Fruit fly (Drosophila melanogaster) whole organism, embryonic: Measurements from ENCODE around the gene CG33060.

ENCODE experiments used
- Ada2b ChIP-seq: fragments of 200-800 bp; sonication (Bioruptor generic); IDR thresholded peaks from 2 replicates; pipeline ENCODE4 v1.3.6; 2022; ENCODE audit warnings: missing biosample characterization, missing genetic modification characterization
- Aef1 ChIP-seq: fragments of 200-800 bp; sonication (Bioruptor generic); IDR thresholded peaks from 3 replicates; pipeline ENCODE4 v1.3.6; 2022; ENCODE audit warnings: missing biosample characterization, missing genetic modification characterization
- Atf6 ChIP-seq: fragments of 200-800 bp; sonication (Bioruptor generic); IDR thresholded peaks from 2 replicates; pipeline ENCODE4 v1.3.6; 2022; ENCODE audit warnings: missing biosample characterization, missing genetic modification characterization
- B-H1 ChIP-seq: fragments of 200-800 bp; sonication (Bioruptor generic); IDR thresholded peaks from 3 replicates; pipeline ENCODE4 v1.3.6; 2022; ENCODE audit warnings: missing biosample characterization, missing genetic modification characterization
- CG1024 ChIP-seq: fragments of 200-800 bp; sonication (Bioruptor generic); IDR thresholded peaks from 2 replicates; pipeline ENCODE4 v1.3.6; 2022; ENCODE audit warnings: missing biosample characterization, missing genetic modification characterization
- CG11085 ChIP-seq: fragments of 200-800 bp; sonication (Bioruptor generic); IDR thresholded peaks from 2 replicates; pipeline ENCODE4 v1.3.6; 2022; ENCODE audit warnings: missing biosample characterization, missing genetic modification characterization
- CG11695 ChIP-seq: fragments of 200-800 bp; sonication (Bioruptor generic); IDR thresholded peaks from 3 replicates; pipeline ENCODE4 v1.3.6; 2022; ENCODE audit warnings: missing biosample characterization, missing genetic modification characterization
- CG12155 ChIP-seq: fragments of 200-800 bp; sonication (Bioruptor generic); optimal IDR thresholded peaks from 3 replicates; lab custom pipeline; 2016; ENCODE audit warnings: missing biosample characterization, missing genetic modification characterization
- CG12659 ChIP-seq: fragments of 200-800 bp; sonication (Bioruptor generic); optimal IDR thresholded peaks from 3 replicates; lab custom pipeline; 2017; ENCODE audit warnings: mild to moderate bottlenecking, missing biosample characterization, missing genetic modification reagents, missing genetic modification characterization
- CG13296 ChIP-seq: fragments of 200-800 bp; sonication (Bioruptor generic); optimal IDR thresholded peaks from 3 replicates; lab custom pipeline; 2018; ENCODE audit warnings: missing biosample characterization, mild to moderate bottlenecking, missing genetic modification characterization
- CG14965 ChIP-seq: fragments of 200-800 bp; sonication (Bioruptor generic); optimal IDR thresholded peaks from 2 replicates; lab custom pipeline; 2016; ENCODE audit warnings: missing biosample characterization, missing genetic modification characterization, borderline replicate concordance
- CG17328 ChIP-seq: fragments of 200-800 bp; sonication (Bioruptor generic); IDR thresholded peaks from 2 replicates; pipeline ENCODE4 v1.3.6; 2022; ENCODE audit warnings: missing biosample characterization, missing genetic modification characterization
- CG30403 ChIP-seq: fragments of 200-800 bp; sonication (Bioruptor generic); optimal IDR thresholded peaks from 3 replicates; lab custom pipeline; 2016; ENCODE audit warnings: missing biosample characterization, missing genetic modification characterization
- CG3065 ChIP-seq: fragments of 200-800 bp; sonication (Bioruptor generic); optimal IDR thresholded peaks from 2 replicates; lab custom pipeline; 2016; ENCODE audit warnings: missing biosample characterization, missing genetic modification characterization
- CG32767 ChIP-seq: fragments of 200-800 bp; sonication (Bioruptor generic); IDR thresholded peaks from 2 replicates; pipeline ENCODE4 v1.3.6; 2022; ENCODE audit warnings: missing biosample characterization, missing genetic modification characterization
- CG32772 ChIP-seq: fragments of 200-800 bp; sonication (Bioruptor generic); IDR thresholded peaks from 2 replicates; pipeline ENCODE4 v1.3.6; 2022; ENCODE audit warnings: missing biosample characterization, missing genetic modification characterization
- CG9437 ChIP-seq: fragments of 200-800 bp; sonication (Bioruptor generic); optimal IDR thresholded peaks from 2 replicates; lab custom pipeline; 2018; ENCODE audit warnings: missing biosample characterization, mild to moderate bottlenecking, missing genetic modification characterization
- Camta ChIP-seq: fragments of 200-800 bp; sonication (Bioruptor generic); optimal IDR thresholded peaks from 2 replicates; lab custom pipeline; 2016; ENCODE audit warnings: missing biosample characterization, missing genetic modification characterization
- E2f1 ChIP-seq: fragments of 200-800 bp; sonication (Bioruptor generic); IDR thresholded peaks from 2 replicates; pipeline ENCODE4 v1.3.6; 2022; ENCODE audit warnings: missing biosample characterization, missing genetic modification characterization
- ERR ChIP-seq: fragments of 200-800 bp; sonication (Bioruptor generic); optimal IDR thresholded peaks from 2 replicates; lab custom pipeline; 2016; ENCODE audit warnings: missing biosample characterization, missing genetic modification characterization
- Hr3 ChIP-seq: fragments of 200-800 bp; sonication (Bioruptor generic); optimal IDR thresholded peaks from 3 replicates; lab custom pipeline; 2016; ENCODE audit warnings: missing biosample characterization, missing genetic modification characterization
- Ptx1 ChIP-seq: fragments of 200-800 bp; sonication (Bioruptor generic); IDR thresholded peaks from 2 replicates; pipeline ENCODE4 v1.3.6; 2022; ENCODE audit warnings: missing biosample characterization, missing genetic modification characterization
- Rfx ChIP-seq: fragments of 200-800 bp; sonication (Bioruptor generic); IDR thresholded peaks from 2 replicates; pipeline ENCODE4 v1.3.6; 2022; ENCODE audit warnings: missing biosample characterization, missing genetic modification characterization
- Spps ChIP-seq: fragments of 200-800 bp; sonication (Bioruptor generic); optimal IDR thresholded peaks from 2 replicates; lab custom pipeline; 2018; ENCODE audit warnings: missing biosample characterization, mild to moderate bottlenecking, missing genetic modification characterization
- Sry-β ChIP-seq: fragments of 200-800 bp; sonication (Bioruptor generic); optimal IDR thresholded peaks from 2 replicates; lab custom pipeline; 2018; ENCODE audit warnings: missing biosample characterization, mild to moderate bottlenecking, missing genetic modification characterization, moderate library complexity
- Trl ChIP-seq, 3 experiments: fragments of >200 bp in 2 of 3; fragments of 200-800 bp in 1 of 3; sonication (Bioruptor generic) in 1 of 3; optimal IDR thresholded peaks; 2 replicates in 1 of 3; 3 replicates in 2 of 3; lab custom pipeline; 2016 to 2017; ENCODE audit warnings: missing biosample characterization in 1 of 3, missing genetic modification characterization in 1 of 3
- Xbp1 ChIP-seq: fragments of 200-800 bp; sonication (Bioruptor generic); optimal IDR thresholded peaks from 3 replicates; lab custom pipeline; 2016; ENCODE audit warnings: missing biosample characterization, mild to moderate bottlenecking, missing genetic modification characterization
- YL-1 ChIP-seq: fragments of 200-800 bp; sonication (Bioruptor generic); optimal IDR thresholded peaks from 3 replicates; lab custom pipeline; 2017; ENCODE audit warnings: missing biosample characterization, mild to moderate bottlenecking, missing genetic modification characterization
- ap ChIP-seq: fragments of 200-800 bp; sonication (Bioruptor generic); IDR thresholded peaks from 2 replicates; pipeline ENCODE4 v1.3.6; 2022; ENCODE audit warnings: missing biosample characterization, missing genetic modification characterization
- ase ChIP-seq: fragments of 200-800 bp; sonication (Bioruptor generic); IDR thresholded peaks from 3 replicates; pipeline ENCODE4 v1.3.6; 2022; ENCODE audit warnings: missing biosample characterization, missing genetic modification characterization
- bcd ChIP-seq: fragments of 200-800 bp; sonication (Bioruptor generic); optimal IDR thresholded peaks from 2 replicates; lab custom pipeline; 2017; ENCODE audit warnings: missing biosample characterization, mild to moderate bottlenecking, missing genetic modification characterization
- dmrt99B ChIP-seq: fragments of 200-800 bp; sonication (Bioruptor generic); optimal IDR thresholded peaks from 2 replicates; lab custom pipeline; 2018; ENCODE audit warnings: missing biosample characterization, mild to moderate bottlenecking, missing genetic modification characterization, moderate library complexity
- esg ChIP-seq: fragments of 200-800 bp; sonication (Bioruptor generic); conservative IDR thresholded peaks from 2 replicates; pipeline ENCODE4 v1.3.6; 2022; ENCODE audit warnings: missing biosample characterization, missing genetic modification characterization
- gem ChIP-seq: fragments of 200-800 bp; sonication (Bioruptor generic); optimal IDR thresholded peaks from 2 replicates; lab custom pipeline; 2019; ENCODE audit warnings: missing biosample characterization, mild to moderate bottlenecking, missing genetic modification characterization, moderate library complexity
- ind ChIP-seq: fragments of 200-800 bp; sonication (Bioruptor generic); optimal IDR thresholded peaks from 3 replicates; lab custom pipeline; 2016; ENCODE audit warnings: missing biosample characterization, missing genetic modification characterization
- ken ChIP-seq: fragments of 200-800 bp; sonication (Bioruptor generic); IDR thresholded peaks from 3 replicates; pipeline ENCODE4 v1.3.6; 2022; ENCODE audit warnings: missing biosample characterization, missing genetic modification characterization
- lov ChIP-seq, 2 experiments: fragments of 200-800 bp in 1 of 2; fragments of >200 bp in 1 of 2; sonication (Bioruptor generic) in 1 of 2; IDR thresholded peaks in 1 of 2; optimal IDR thresholded peaks in 1 of 2; 2 replicates in 1 of 2; 3 replicates in 1 of 2; pipeline versions ENCODE4 v1.3.6 to Lab custom; 2017 to 2022; ENCODE audit warnings: missing biosample characterization in 1 of 2, missing genetic modification characterization in 1 of 2
- pan ChIP-seq, 4 experiments: fragments of >200 bp in 3 of 4; fragments of 200-800 bp in 1 of 4; sonication (Bioruptor generic) in 1 of 4; optimal IDR thresholded peaks in 3 of 4; IDR thresholded peaks in 1 of 4; 2 replicates each; pipeline versions ENCODE4 v1.3.6 to Lab custom; 2017 to 2022; ENCODE audit warnings: missing biosample characterization in 2 of 4, missing genetic modification characterization in 2 of 4, mixed read lengths in 1 of 4
- pb ChIP-seq: fragments of 200-800 bp; sonication (Bioruptor generic); optimal IDR thresholded peaks from 3 replicates; lab custom pipeline; 2016; ENCODE audit warnings: missing biosample characterization, missing genetic modification characterization
- prd ChIP-seq, 3 experiments: fragments of >200 bp in 2 of 3; fragments of 200-800 bp in 1 of 3; sonication (Bioruptor generic) in 1 of 3; optimal IDR thresholded peaks in 2 of 3; IDR thresholded peaks in 1 of 3; 2 replicates in 2 of 3; 3 replicates in 1 of 3; pipeline versions ENCODE4 v1.3.6 to Lab custom; 2017 to 2022; ENCODE audit warnings: missing biosample characterization in 1 of 3, missing genetic modification characterization in 1 of 3
- ro ChIP-seq: fragments of 200-800 bp; sonication (Bioruptor generic); IDR thresholded peaks from 2 replicates; pipeline ENCODE4 v1.3.6; 2022; ENCODE audit warnings: missing biosample characterization, missing genetic modification characterization
- row ChIP-seq: fragments of 200-800 bp; sonication (Bioruptor generic); IDR thresholded peaks from 3 replicates; pipeline ENCODE4 v1.3.6; 2022; ENCODE audit warnings: missing biosample characterization, missing genetic modification characterization
- sim ChIP-seq: fragments of 200-800 bp; sonication (Bioruptor generic); IDR thresholded peaks from 2 replicates; pipeline ENCODE4 v1.3.6; 2022; ENCODE audit warnings: missing biosample characterization, missing genetic modification characterization
- sisA ChIP-seq: fragments of 200-800 bp; sonication (Bioruptor generic); IDR thresholded peaks from 2 replicates; pipeline ENCODE4 v1.3.6; 2022; ENCODE audit warnings: missing biosample characterization, missing genetic modification characterization
- so ChIP-seq: fragments of 200-800 bp; sonication (Bioruptor generic); IDR thresholded peaks from 3 replicates; pipeline ENCODE4 v1.3.6; 2022; ENCODE audit warnings: missing biosample characterization, missing genetic modification characterization
- tio ChIP-seq: fragments of 200-800 bp; sonication (Bioruptor generic); optimal IDR thresholded peaks from 2 replicates; lab custom pipeline; 2017; ENCODE audit warnings: missing biosample characterization, missing genetic modification characterization, inconsistent platforms
- ttk ChIP-seq: fragments of 200-800 bp; sonication (Bioruptor generic); IDR thresholded peaks from 2 replicates; pipeline ENCODE4 v2.1.2; 2022; ENCODE audit warnings: missing biosample characterization, missing genetic modification characterization
- unpg ChIP-seq: fragments of 200-800 bp; sonication (Bioruptor generic); optimal IDR thresholded peaks from 3 replicates; lab custom pipeline; 2018; ENCODE audit warnings: missing biosample characterization, mild to moderate bottlenecking, missing genetic modification characterization, moderate library complexity

The CG33060 gene

dm6 chr3L:16289067-16289466 lies 41.8 kb upstream of the CG33060 start (continued):
- TF ChIP-seq Rfx (GFP tag; lab: Robert Waterston, UW) (peak; percentile 38; the same call in 1 of the 2 replicates), gem (tag; lab: Kevin White, UChicago) (peak; percentile 65), CG11085 (GFP tag; lab: Robert Waterston, UW) (no peak), dmrt99B (peak; percentile 43), Sry-β (GFP tag; lab: Kevin White, UChicago) (no peak), row (peak; percentile 34; the same call in 1 of the 3 replicates), unpg (GFP tag; lab: Kevin White, UChicago) (peak; percentile 59), ro (GFP tag; lab: Robert Waterston, UW) (no peak), CG12659 (GFP tag; lab: Kevin White, UChicago) (peak; percentile 19), so (GFP tag; lab: Robert Waterston, UW) (peak; percentile 58; the same call in 2 of the 3 replicates), CG13296 (peak; percentile 39), CG32767 (peak; percentile 46; the same call in 1 of the 2 replicates), esg (GFP tag; lab: Robert Waterston, UW) (peak; percentile 64; the same call in 1 of the 2 replicates), Hr3 (peak; percentile 24), ase (peak; percentile 47; the same call in 1 of the 3 replicates), Xbp1 (GFP tag; lab: Kevin White, UChicago) (peak; percentile 56), ken (GFP tag; lab: Robert Waterston, UW) (no peak), bcd (GFP tag; lab: Kevin White, UChicago) (no peak), E2f1 (GFP tag; lab: Robert Waterston, UW) (peak; percentile 33; the same call in 1 of the 2 replicates), Aef1 (GFP tag; lab: Robert Waterston, UW) (0 out of 3 replicates have a peak, but pooled peaks have one; percentile 16), YL-1 (GFP tag; lab: Kevin White, UChicago) (no peak), ERR (GFP tag; lab: Kevin White, UChicago) (no peak), CG11695 (GFP tag; lab: Robert Waterston, UW) (0 out of 3 replicates have a peak, but pooled peaks have one; percentile 27), CG17328 (GFP tag; lab: Robert Waterston, UW) (peak; percentile 44; the same call in 1 of the 2 replicates), pan (optimal IDR thresholded peaks at IDR 0.05; lab: Kevin White, UChicago) (no peak), pan (GFP tag; optimal IDR thresholded peaks at IDR 0.05 in 1 of 2, IDR thresholded peaks at IDR 0.05 in 1 of 2) (peak in 1 of 2 experiments; percentile 37), Ada2b (peak; percentile 58; the same call in 1 of the 2 replicates), CG12155 (GFP tag; lab: Kevin White, UChicago) (peak; percentile 3), lov (optimal IDR thresholded peaks at IDR 0.05; lab: Kevin White, UChicago) (no peak), lov (GFP tag; IDR thresholded peaks at IDR 0.05; lab: Robert Waterston, UW) (no peak), Atf6 (GFP tag; lab: Robert Waterston, UW) (peak; percentile 38; the same call in 1 of the 2 replicates), ind (GFP tag; lab: Kevin White, UChicago) (peak; percentile 23), CG1024 (GFP tag; lab: Robert Waterston, UW) (no peak), ap (peak; percentile 65), Ptx1 (GFP tag; lab: Robert Waterston, UW) (0 out of 2 replicates have a peak, but pooled peaks have one; percentile 43), Trl (optimal IDR thresholded peaks at IDR 0.05; lab: Kevin White, UChicago) (no peak), Trl (GFP tag; optimal IDR thresholded peaks at IDR 0.05; lab: Kevin White, UChicago) (no peak), CG32772 (0 out of 2 replicates have a peak, but pooled peaks have one; percentile 25), tio (GFP tag; lab: Kevin White, UChicago) (peak; percentile 5), Camta (GFP tag; lab: Kevin White, UChicago) (no peak), ttk (0 out of 2 replicates have a peak, but pooled peaks have one; percentile 11), CG3065 (no peak), CG9437 (GFP tag; lab: Kevin White, UChicago) (peak; percentile 25), CG30403 (peak; percentile 48), pb (GFP tag; lab: Kevin White, UChicago) (no peak), Spps (no peak), prd (optimal IDR thresholded peaks at IDR 0.05; lab: Kevin White, UChicago) (no peak), prd (GFP tag; IDR thresholded peaks at IDR 0.05; lab: Robert Waterston, UW) (peak; percentile 38; the same call in 1 of the 3 replicates), B-H1 (GFP tag; lab: Robert Waterston, UW) (0 out of 3 replicates have a peak, but pooled peaks have one; percentile 16), CG14965 (no peak), sisA (GFP tag; lab: Robert Waterston, UW) (peak; percentile 15; the same call in 1 of the 2 replicates), sim (GFP tag; lab: Robert Waterston, UW) (no peak)
